Worm (Caenorhabditis elegans): Measurements from ENCODE around the gene F56D5.3.

- no peak for TF ChIP-seq unc-62 (GFP tag; optimal IDR thresholded peaks at IDR 0.05)
- no peak for TF ChIP-seq cnd-1 (tag; optimal IDR thresholded peaks at IDR 0.05)
- TF ChIP-seq nhr-76 (tag; optimal IDR thresholded peaks at IDR 0.05), result no peak
- TF ChIP-seq snpc-4 (tag; optimal IDR thresholded peaks at IDR 0.05), result no peak
- no peak for TF ChIP-seq zip-8 (tag; optimal IDR thresholded peaks at IDR 0.05)
- TF ChIP-seq ztf-11 (tag; optimal IDR thresholded peaks at IDR 0.05), result no peak
- TF ChIP-seq blmp-1 (tag; optimal IDR thresholded peaks at IDR 0.05), result no peak
- no peak for TF ChIP-seq nhr-12 (tag; optimal IDR thresholded peaks at IDR 0.05)
- TF ChIP-seq mep-1 (tag; optimal IDR thresholded peaks at IDR 0.05), result no peak
- TF ChIP-seq nhr-237 (tag; optimal IDR thresholded peaks at IDR 0.05), result no peak
- no peak for TF ChIP-seq bed-3 (GFP tag; optimal IDR thresholded peaks at IDR 0.05)
These were observed 26.3 kb upstream of the F56D5.3 start, which contains the start of gene fbxc-58 for ce11 chrIV:9371126-9371525.

Data from whole organism, mixed stage, embryonic.